Worm (Caenorhabditis elegans) whole organism, midembryonic: ENCODE measurements around the gene Y69H2.10.

Experiments
- T22C8.4 ChIP-seq: fragments of 200-800 bp; sonication (Bioruptor generic); IDR thresholded peaks from 2 replicates; pipeline ENCODE4 v1.3.6; 2022; ENCODE audit warnings: missing genetic modification characterization, missing compliant biosample characterization
- flt-1 ChIP-seq: fragments of 200-800 bp; sonication (Bioruptor generic); IDR thresholded peaks from 2 replicates; pipeline ENCODE4 v1.3.6; 2022; ENCODE audit warnings: missing genetic modification characterization, missing compliant biosample characterization
- med-1 ChIP-seq: sonication (generic microtip); optimal IDR thresholded peaks from 2 replicates; lab custom pipeline; 2017; ENCODE audit warnings: missing genetic modification characterization, mild to moderate bottlenecking, missing compliant biosample characterization, antibody characterized with exemption, missing genetic modification reagents; ENCODE audit not compliant: insufficient read depth
- ref-1 ChIP-seq: fragments of 200-800 bp; sonication (Bioruptor generic); conservative IDR thresholded peaks from 2 replicates; pipeline ENCODE4 v1.3.6; 2022; ENCODE audit warnings: missing genetic modification reagents, missing genetic modification characterization, missing compliant biosample characterization

- no peak for TF ChIP-seq flt-1
- peak; percentile 50; the same call in 1 of the 2 replicates for TF ChIP-seq ref-1
- TF ChIP-seq med-1 (GFP tag; lab: Kevin White, UChicago) = no peak
- no peak for TF ChIP-seq T22C8.4 (GFP tag; lab: Robert Waterston, UW)
These were observed 49.3 kb downstream of the Y69H2.10 start for ce11 chrV:18719412-18719811.
